Fruit fly (Drosophila melanogaster) whole organism, embryonic: ENCODE measurements around the gene CG33631.

ENCODE experiments used
- Antp ChIP-seq: fragments of 200-800 bp; sonication (Bioruptor generic); optimal IDR thresholded peaks from 3 replicates; lab custom pipeline; 2016; ENCODE audit warnings: missing biosample characterization, missing genetic modification characterization
- CG7556 ChIP-seq: fragments of 200-800 bp; sonication (Bioruptor generic); optimal IDR thresholded peaks from 2 replicates; lab custom pipeline; 2017; ENCODE audit warnings: missing biosample characterization, mild to moderate bottlenecking, missing genetic modification characterization
- Hr3 ChIP-seq: fragments of 200-800 bp; sonication (Bioruptor generic); optimal IDR thresholded peaks from 3 replicates; lab custom pipeline; 2016; ENCODE audit warnings: missing biosample characterization, missing genetic modification characterization
- Scr ChIP-seq: fragments of 200-800 bp; sonication (Bioruptor generic); IDR thresholded peaks from 2 replicates; pipeline ENCODE4 v1.3.6; 2022; ENCODE audit warnings: missing biosample characterization, missing genetic modification characterization; ENCODE audit not compliant: partially characterized antibody
- al ChIP-seq: fragments of 200-800 bp; sonication (Bioruptor generic); IDR thresholded peaks from 2 replicates; pipeline ENCODE4 v1.3.6; 2022; ENCODE audit warnings: missing biosample characterization, missing genetic modification characterization
- pan ChIP-seq, 4 experiments: fragments of >200 bp in 3 of 4; fragments of 200-800 bp in 1 of 4; sonication (Bioruptor generic) in 1 of 4; optimal IDR thresholded peaks in 3 of 4; IDR thresholded peaks in 1 of 4; 2 replicates each; pipeline versions ENCODE4 v1.3.6 to Lab custom; 2017 to 2022; ENCODE audit warnings: missing biosample characterization in 2 of 4, missing genetic modification characterization in 2 of 4, mixed read lengths in 1 of 4
- run ChIP-seq: fragments of 200-800 bp; sonication (Bioruptor generic); optimal IDR thresholded peaks from 3 replicates; lab custom pipeline; 2018; ENCODE audit warnings: missing biosample characterization, mild to moderate bottlenecking, missing genetic modification characterization

DNA sequence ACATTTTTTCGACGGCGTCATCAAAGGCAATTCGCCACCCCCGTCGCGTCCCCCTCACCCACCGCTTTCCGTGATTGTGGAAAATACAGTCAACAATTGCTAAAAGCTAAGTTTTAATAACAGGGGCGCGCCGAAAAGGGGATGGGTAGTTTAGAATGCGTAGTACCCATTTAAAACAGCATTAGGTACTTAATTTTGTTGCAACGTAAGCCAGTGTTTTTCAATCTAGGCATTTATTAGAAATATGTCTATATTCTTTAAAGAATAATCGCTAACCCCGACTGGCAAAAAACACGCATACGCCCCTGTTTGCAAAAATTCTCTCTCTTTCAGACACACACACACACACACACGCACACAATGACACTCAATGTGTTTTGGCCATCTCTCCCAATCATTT is 21.1 kb downstream of the CG33631 start:
- TF ChIP-seq CG7556 (peak; percentile 13), Antp (peak; percentile 25), Scr (GFP tag; lab: Robert Waterston, UW) (no peak), run (tag; lab: Kevin White, UChicago) (no peak), al (GFP tag; lab: Robert Waterston, UW) (peak; percentile 80), Hr3 (GFP tag; lab: Kevin White, UChicago) (no peak), pan (optimal IDR thresholded peaks at IDR 0.05; lab: Kevin White, UChicago) (no peak), pan (GFP tag; optimal IDR thresholded peaks at IDR 0.05 in 1 of 2, IDR thresholded peaks at IDR 0.05 in 1 of 2) (peak in 1 of 2 experiments; percentile 61)
